Fruit fly (Drosophila melanogaster) Kc167 (cell line): ENCODE data around the gene CG17637.

Experiments
- Myc ChIP-seq: fragments of >200 bp; optimal IDR thresholded peaks from 2 replicates; lab custom pipeline; 2017; ENCODE audit warnings: missing external identifiers
- Sin3A ChIP-seq: fragments of >200 bp; optimal IDR thresholded peaks from 2 replicates; lab custom pipeline; 2018; ENCODE audit warnings: missing external identifiers
- h ChIP-seq: fragments of >200 bp; optimal IDR thresholded peaks from 3 replicates; lab custom pipeline; 2018; ENCODE audit warnings: missing external identifiers
- insv ChIP-seq: fragments of >200 bp; optimal IDR thresholded peaks from 3 replicates; lab custom pipeline; 2018; ENCODE audit warnings: missing external identifiers
- psq ChIP-seq: fragments of >200 bp; optimal IDR thresholded peaks from 2 replicates; lab custom pipeline; 2017; ENCODE audit warnings: missing external identifiers
- ttk ChIP-seq: sonication (Bioruptor generic); optimal IDR thresholded peaks from 2 replicates; lab custom pipeline; 2017; ENCODE audit warnings: missing external identifiers

DNA sequence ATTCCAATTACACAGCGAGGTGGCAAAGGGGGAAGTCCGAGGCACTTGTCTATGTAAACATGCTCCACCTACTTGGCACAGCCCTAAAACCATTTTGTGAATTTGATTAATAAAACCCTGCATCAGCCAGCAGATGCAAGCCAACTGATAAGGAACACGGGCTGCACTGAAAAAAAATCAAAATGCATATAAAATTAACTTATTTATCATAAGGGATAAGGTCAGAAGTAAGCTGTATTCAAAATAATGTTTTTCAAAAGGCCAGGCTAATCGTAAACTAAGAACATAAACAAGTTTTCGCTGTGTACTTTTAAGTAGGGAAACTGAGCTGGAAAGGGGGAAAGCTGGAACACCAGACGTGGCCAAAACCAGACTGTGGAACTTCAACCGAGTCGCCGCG, 47.9 kb downstream of the CG17637 start:
- TF ChIP-seq psq (lab: Kevin White, UChicago) (no peak), Sin3A (lab: Kevin White, UChicago) (no peak), h (lab: Kevin White, UChicago) (no peak), ttk (no peak), insv (lab: Kevin White, UChicago) (no peak), Myc (no peak)
